Worm (Caenorhabditis elegans) whole organism, L4 larva: ENCODE measurements around the gene C16D2.1.

Experiments
- F10B5.3 ChIP-seq: sonication (generic microtip); optimal IDR thresholded peaks from 2 replicates; lab custom pipeline; 2016; ENCODE audit warnings: mild to moderate bottlenecking, missing genetic modification characterization, missing compliant biosample characterization
- F26F4.8 ChIP-seq: fragments of 200-800 bp; sonication (Bioruptor generic); conservative IDR thresholded peaks from 2 replicates; pipeline ENCODE4 v1.3.6; 2022; ENCODE audit warnings: missing genetic modification characterization, missing compliant biosample characterization
- F37D6.2 ChIP-seq: sonication (generic microtip); optimal IDR thresholded peaks from 2 replicates; lab custom pipeline; 2016; ENCODE audit warnings: mild to moderate bottlenecking, missing genetic modification characterization, missing compliant biosample characterization
- F44E2.7 ChIP-seq: fragments of 200-800 bp; sonication (Bioruptor generic); IDR thresholded peaks from 2 replicates; pipeline ENCODE4 v2.1.2; 2022; ENCODE audit warnings: missing genetic modification characterization, missing compliant biosample characterization
- ZK546.5 ChIP-seq, 2 experiments: sonication (generic microtip); optimal IDR thresholded peaks; 2 replicates each; lab custom pipeline; 2017; ENCODE audit warnings: missing biosample characterization in 2 of 2, missing genetic modification characterization in 2 of 2
- aha-1 ChIP-seq: fragments of 150-350 bp; peaks from one replicate; lab custom pipeline; 2014; ENCODE audit warnings: missing biosample characterization, missing genetic modification characterization
- arid-1 ChIP-seq: fragments of 200-800 bp; sonication (Bioruptor generic); conservative IDR thresholded peaks from 2 replicates; pipeline ENCODE4 v1.3.6; 2022; ENCODE audit warnings: missing genetic modification reagents, missing genetic modification characterization, missing compliant biosample characterization
- ceh-20 ChIP-seq: fragments of 200-800 bp; sonication (Bioruptor generic); IDR thresholded peaks from 2 replicates; pipeline ENCODE4 v1.3.6; 2022; ENCODE audit warnings: missing genetic modification reagents, missing genetic modification characterization, missing compliant biosample characterization
- ceh-28 ChIP-seq: fragments of 150-350 bp; optimal IDR thresholded peaks from 2 replicates; lab custom pipeline; 2014; ENCODE audit warnings: missing biosample characterization, missing genetic modification reagents, missing genetic modification characterization
- ceh-44 ChIP-seq: fragments of 200-800 bp; sonication (Bioruptor generic); IDR thresholded peaks from 2 replicates; pipeline ENCODE4 v1.3.6; 2022; ENCODE audit warnings: missing genetic modification reagents, missing genetic modification characterization, missing compliant biosample characterization
- cey-2 ChIP-seq: sonication (generic microtip); optimal IDR thresholded peaks from 3 replicates; lab custom pipeline; 2017; ENCODE audit warnings: missing genetic modification characterization, mild to moderate bottlenecking, missing compliant biosample characterization, antibody characterized with exemption, borderline replicate concordance; ENCODE audit not compliant: insufficient read depth
- daf-12 ChIP-seq: fragments of 150-350 bp; optimal IDR thresholded peaks from 2 replicates; lab custom pipeline; 2014; ENCODE audit warnings: missing biosample characterization, missing genetic modification reagents, missing genetic modification characterization
- daf-16 ChIP-seq, 3 experiments: sonication (generic microtip); optimal IDR thresholded peaks; 2 replicates each; lab custom pipeline; 2016 to 2017; ENCODE audit warnings: missing genetic modification characterization in 3 of 3, missing genetic modification reagents in 3 of 3, mild to moderate bottlenecking in 2 of 3, missing compliant biosample characterization in 2 of 3, missing biosample characterization in 1 of 3, moderate library complexity in 1 of 3
- daf-19 ChIP-seq: fragments of 200-800 bp; sonication (Bioruptor generic); conservative IDR thresholded peaks from 2 replicates; pipeline ENCODE4 v1.3.6; 2022; ENCODE audit warnings: missing genetic modification characterization, missing compliant biosample characterization
- dmd-6 ChIP-seq: fragments of 200-800 bp; sonication (Bioruptor generic); IDR thresholded peaks from 2 replicates; pipeline ENCODE4 v1.3.6; 2022; ENCODE audit warnings: missing genetic modification reagents, missing genetic modification characterization, missing compliant biosample characterization
- dmd-9 ChIP-seq: fragments of 200-800 bp; sonication (Bioruptor generic); IDR thresholded peaks from 2 replicates; pipeline ENCODE4 v1.3.6; 2022; ENCODE audit warnings: missing genetic modification reagents, missing genetic modification characterization, missing compliant biosample characterization
- dve-1 ChIP-seq: sonication (generic microtip); optimal IDR thresholded peaks from 2 replicates; lab custom pipeline; 2017; ENCODE audit warnings: antibody characterized with exemption, mild to moderate bottlenecking, missing genetic modification characterization, missing compliant biosample characterization; ENCODE audit not compliant: insufficient read depth
- egl-43 ChIP-seq: fragments of 200-800 bp; sonication (Bioruptor generic); IDR thresholded peaks from 2 replicates; pipeline ENCODE4 v1.3.6; 2022; ENCODE audit warnings: missing genetic modification reagents, missing genetic modification characterization, missing compliant biosample characterization
- fkh-10 ChIP-seq: fragments of 150-350 bp; optimal IDR thresholded peaks from 2 replicates; lab custom pipeline; 2014; ENCODE audit warnings: missing biosample characterization, missing genetic modification reagents, missing genetic modification characterization
- hif-1 ChIP-seq, 2 experiments: sonication (generic microtip); optimal IDR thresholded peaks; 2 replicates each; lab custom pipeline; 2016 to 2017; ENCODE audit warnings: missing compliant biosample characterization in 2 of 2, missing genetic modification characterization in 2 of 2, missing genetic modification reagents in 2 of 2, missing genotype in 2 of 2, mild to moderate bottlenecking in 1 of 2
- hlh-30 ChIP-seq: sonication (generic microtip); optimal IDR thresholded peaks from 2 replicates; lab custom pipeline; 2017; ENCODE audit warnings: antibody characterized with exemption, mild to moderate bottlenecking, missing genetic modification characterization, missing compliant biosample characterization; ENCODE audit not compliant: insufficient read depth
- lim-7 ChIP-seq: fragments of 200-800 bp; sonication (Bioruptor generic); IDR thresholded peaks from 2 replicates; pipeline ENCODE4 v1.3.6; 2022; ENCODE audit warnings: missing genetic modification characterization, missing compliant biosample characterization
- lin-13 ChIP-seq: fragments of 150-350 bp; optimal IDR thresholded peaks from 2 replicates; lab custom pipeline; 2014; ENCODE audit warnings: missing biosample characterization, missing genetic modification reagents, missing genetic modification characterization
- lin-38 ChIP-seq: fragments of 200-800 bp; sonication (Bioruptor generic); IDR thresholded peaks from 2 replicates; pipeline ENCODE4 v1.3.6; 2022; ENCODE audit warnings: missing genetic modification reagents, missing genetic modification characterization, missing compliant biosample characterization
- lin-39 ChIP-seq: fragments of 150-350 bp; optimal IDR thresholded peaks from 2 replicates; lab custom pipeline; 2014; ENCODE audit warnings: missing biosample characterization, missing genetic modification reagents, missing genetic modification characterization
- lir-3 ChIP-seq: sonication (generic microtip); optimal IDR thresholded peaks from 2 replicates; lab custom pipeline; 2016; ENCODE audit warnings: mild to moderate bottlenecking, missing genetic modification characterization, missing compliant biosample characterization
- lsy-2 ChIP-seq, 2 experiments: fragments of 150-350 bp in 1 of 2; sonication (generic microtip) in 1 of 2; optimal IDR thresholded peaks; 2 replicates each; lab custom pipeline; 2014 to 2017; ENCODE audit warnings: missing biosample characterization in 2 of 2, missing genetic modification characterization in 2 of 2
- madf-9 ChIP-seq: fragments of 200-800 bp; sonication (Bioruptor generic); conservative IDR thresholded peaks from 2 replicates; pipeline ENCODE4 v1.3.6; 2022; ENCODE audit warnings: missing genetic modification reagents, missing genetic modification characterization, missing compliant biosample characterization
- mdl-1 ChIP-seq, 2 experiments: fragments of 150-350 bp in 1 of 2; sonication (generic microtip) in 1 of 2; optimal IDR thresholded peaks; 2 replicates each; lab custom pipeline; 2014 to 2017; ENCODE audit warnings: missing biosample characterization in 2 of 2, missing genetic modification characterization in 2 of 2
- mxl-3 ChIP-seq: fragments of 200-800 bp; sonication (Bioruptor generic); optimal IDR thresholded peaks from 2 replicates; lab custom pipeline; 2018; ENCODE audit warnings: mild to moderate bottlenecking, missing genetic modification characterization, missing compliant biosample characterization
- nhr-10 ChIP-seq: fragments of 150-350 bp; optimal IDR thresholded peaks from 2 replicates; lab custom pipeline; 2014; ENCODE audit warnings: missing biosample characterization, missing genetic modification characterization
- nhr-102 ChIP-seq: sonication (generic microtip); optimal IDR thresholded peaks from 2 replicates; lab custom pipeline; 2016; ENCODE audit warnings: mild to moderate bottlenecking, missing genetic modification characterization, moderate library complexity, missing compliant biosample characterization
- nhr-11 ChIP-seq: fragments of 150-350 bp; optimal IDR thresholded peaks from 2 replicates; lab custom pipeline; 2014; ENCODE audit warnings: missing biosample characterization, missing genetic modification characterization
- nhr-237 ChIP-seq: sonication (generic microtip); optimal IDR thresholded peaks from 2 replicates; lab custom pipeline; 2017; ENCODE audit warnings: missing biosample characterization, missing genetic modification characterization
- nhr-42 ChIP-seq: fragments of 200-800 bp; sonication (Bioruptor generic); IDR thresholded peaks from 2 replicates; pipeline ENCODE4 v1.3.6; 2022; ENCODE audit warnings: missing genetic modification characterization, missing compliant biosample characterization
- nhr-48 ChIP-seq: sonication (generic microtip); optimal IDR thresholded peaks from 2 replicates; lab custom pipeline; 2016; ENCODE audit warnings: mild to moderate bottlenecking, missing genetic modification characterization, missing compliant biosample characterization
- nhr-76 ChIP-seq: fragments of 150-350 bp; optimal IDR thresholded peaks from 2 replicates; lab custom pipeline; 2014; ENCODE audit warnings: missing biosample characterization, missing genetic modification characterization
- nhr-77 ChIP-seq: fragments of 150-350 bp; optimal IDR thresholded peaks from 2 replicates; lab custom pipeline; 2014; ENCODE audit warnings: missing biosample characterization, missing genetic modification characterization
- pha-4 ChIP-seq, 2 experiments: fragments of 150-350 bp in 1 of 2; fragments of 200-800 bp in 1 of 2; sonication (Bioruptor generic) in 1 of 2; IDR thresholded peaks in 1 of 2; optimal IDR thresholded peaks in 1 of 2; 2 replicates each; pipeline versions ENCODE4 v1.3.6 to Lab custom; 2014 to 2022; ENCODE audit warnings: missing genetic modification characterization in 2 of 2, missing genetic modification reagents in 2 of 2, missing biosample characterization in 1 of 2, missing compliant biosample characterization in 1 of 2
- php-3 ChIP-seq: fragments of 200-800 bp; sonication (Bioruptor generic); IDR thresholded peaks from 2 replicates; pipeline ENCODE4 v1.3.6; 2022; ENCODE audit warnings: missing genetic modification reagents, missing genetic modification characterization, missing compliant biosample characterization
- pqm-1 ChIP-seq: sonication (generic microtip); optimal IDR thresholded peaks from 2 replicates; lab custom pipeline; 2017; ENCODE audit warnings: missing biosample characterization, missing genetic modification characterization
- skn-1 ChIP-seq: fragments of 150-350 bp; optimal IDR thresholded peaks from 2 replicates; lab custom pipeline; 2014; ENCODE audit warnings: missing biosample characterization, missing genetic modification characterization
- unc-130 ChIP-seq: sonication (generic microtip); optimal IDR thresholded peaks from 2 replicates; lab custom pipeline; 2016; ENCODE audit warnings: missing genetic modification reagents, missing genetic modification characterization, missing compliant biosample characterization
- unc-39 ChIP-seq: sonication (generic microtip); optimal IDR thresholded peaks from 2 replicates; lab custom pipeline; 2017; ENCODE audit warnings: missing biosample characterization, missing genetic modification characterization
- unc-62 ChIP-seq, 3 experiments: fragments of 150-350 bp in 1 of 3; sonication (generic microtip); optimal IDR thresholded peaks in 2 of 3; peaks in 1 of 3; 1 replicate in 1 of 3; 2 replicates in 2 of 3; lab custom pipeline; 2014 to 2017; ENCODE audit warnings: missing biosample characterization in 3 of 3, missing genetic modification characterization in 3 of 3, missing genetic modification reagents in 3 of 3, missing genotype in 1 of 3
- vab-7 ChIP-seq: fragments of 200-800 bp; sonication (Bioruptor generic); IDR thresholded peaks from 2 replicates; pipeline ENCODE4 v1.3.6; 2022; ENCODE audit warnings: missing genetic modification reagents, missing genetic modification characterization, missing compliant biosample characterization
- zag-1 ChIP-seq: fragments of 150-350 bp; optimal IDR thresholded peaks from 2 replicates; lab custom pipeline; 2014; ENCODE audit warnings: missing biosample characterization, missing genetic modification characterization
- zfp-3 ChIP-seq: fragments of 200-800 bp; sonication (Bioruptor generic); conservative IDR thresholded peaks from 2 replicates; pipeline ENCODE4 v1.3.6; 2022; ENCODE audit warnings: missing genetic modification reagents, missing genetic modification characterization, missing compliant biosample characterization
- zip-11 ChIP-seq: fragments of 200-800 bp; sonication (Bioruptor generic); IDR thresholded peaks from 2 replicates; pipeline ENCODE4 v1.3.6; 2022; ENCODE audit warnings: missing genetic modification characterization, missing compliant biosample characterization

The C16D2.1 gene

ce11 chrII:9160197-9160806 lies 28.8 kb downstream of the C16D2.1 start (continued):
- peak in 1 of 2 experiments; percentile 34 for TF ChIP-seq lsy-2 (tag; optimal IDR thresholded peaks at IDR 0.05; lab: Kevin White, UChicago)
- TF ChIP-seq nhr-10 (tag; lab: Kevin White, UChicago): no peak
- no peak for TF ChIP-seq ceh-28 (tag; lab: Kevin White, UChicago)
- no peak for TF ChIP-seq F37D6.2 (tag; lab: Kevin White, UChicago)
- TF ChIP-seq ZK546.5 (tag; optimal IDR thresholded peaks at IDR 0.05; lab: Kevin White, UChicago): no peak
- no peak for TF ChIP-seq ceh-20
- peak; percentile 20 for TF ChIP-seq cey-2 (tag; lab: Kevin White, UChicago)
- no peak for TF ChIP-seq lin-38 (GFP tag; lab: Robert Waterston, UW)
- TF ChIP-seq nhr-102 (tag; lab: Kevin White, UChicago): peak; percentile 27
- TF ChIP-seq zfp-3 (GFP tag; lab: Robert Waterston, UW): no peak
- TF ChIP-seq daf-12 (tag; lab: Kevin White, UChicago): no peak
- TF ChIP-seq unc-62 (GFP tag; optimal IDR thresholded peaks at IDR 0.05 in 1 of 2; lab: Kevin White, UChicago): peak in 1 of 2 experiments; percentile 62
- TF ChIP-seq unc-62 (tag; optimal IDR thresholded peaks at IDR 0.05; lab: Kevin White, UChicago): no peak
- TF ChIP-seq lim-7 (GFP tag; lab: Robert Waterston, UW): no peak
- peak; percentile 89 for TF ChIP-seq dmd-6 (GFP tag; lab: Robert Waterston, UW)
- no peak for TF ChIP-seq dmd-9 (GFP tag; lab: Robert Waterston, UW)
- no peak for TF ChIP-seq F44E2.7 (GFP tag; lab: Robert Waterston, UW)
- no peak for TF ChIP-seq zip-11 (GFP tag; lab: Robert Waterston, UW)
- TF ChIP-seq mdl-1 (tag; optimal IDR thresholded peaks at IDR 0.05; lab: Kevin White, UChicago): peak in 1 of 2 experiments; percentile 79
- no peak for TF ChIP-seq lir-3 (tag; lab: Kevin White, UChicago)
- TF ChIP-seq lin-39 (tag; lab: Kevin White, UChicago): no peak
- no peak for TF ChIP-seq nhr-237 (tag; lab: Kevin White, UChicago)
- no peak for TF ChIP-seq fkh-10
- TF ChIP-seq aha-1 (tag; lab: Kevin White, UChicago): peak; percentile 100
- TF ChIP-seq mxl-3 (GFP tag; lab: Kevin White, UChicago): peak; percentile 83
- TF ChIP-seq php-3 (GFP tag; lab: Robert Waterston, UW): 0 out of 2 replicates have a peak, but pooled peaks have one; percentile 29
- TF ChIP-seq zag-1 (tag; lab: Kevin White, UChicago): no peak
- TF ChIP-seq madf-9 (GFP tag; lab: Robert Waterston, UW): no peak
- no peak for TF ChIP-seq nhr-42 (GFP tag; lab: Robert Waterston, UW)
- no peak for TF ChIP-seq pha-4 (GFP tag; IDR thresholded peaks at IDR 0.05; lab: Robert Waterston, UW)
- no peak for TF ChIP-seq pha-4 (tag; optimal IDR thresholded peaks at IDR 0.05; lab: Kevin White, UChicago)
- no peak for TF ChIP-seq F26F4.8 (GFP tag; lab: Robert Waterston, UW)
- TF ChIP-seq F10B5.3 (tag; lab: Kevin White, UChicago): no peak
- no peak for TF ChIP-seq lin-13
- no peak for TF ChIP-seq skn-1 (tag; lab: Kevin White, UChicago)
- TF ChIP-seq vab-7 (GFP tag; lab: Robert Waterston, UW): no peak
- TF ChIP-seq unc-39 (tag; lab: Kevin White, UChicago): no peak
- TF ChIP-seq hif-1 (tag; optimal IDR thresholded peaks at IDR 0.05; lab: Kevin White, UChicago): peak; percentile 99
- TF ChIP-seq nhr-11 (tag; lab: Kevin White, UChicago): no peak
- no peak for TF ChIP-seq egl-43 (GFP tag; lab: Robert Waterston, UW)
- peak; percentile 35 for TF ChIP-seq nhr-76 (tag; lab: Kevin White, UChicago)
- peak; percentile 77 for TF ChIP-seq dve-1
- TF ChIP-seq unc-130 (GFP tag; lab: Kevin White, UChicago): no peak
- no peak for TF ChIP-seq daf-16 (GFP tag; optimal IDR thresholded peaks at IDR 0.05; lab: Kevin White, UChicago)
- TF ChIP-seq daf-16 (tag; optimal IDR thresholded peaks at IDR 0.05; lab: Kevin White, UChicago): peak; percentile 43
- TF ChIP-seq pqm-1 (tag; lab: Kevin White, UChicago): no peak
- peak; percentile 92 for TF ChIP-seq nhr-48 (tag; lab: Kevin White, UChicago)
- TF ChIP-seq nhr-77 (tag; lab: Kevin White, UChicago): no peak
- TF ChIP-seq daf-19 (GFP tag; lab: Robert Waterston, UW): no peak
- no peak for TF ChIP-seq arid-1 (GFP tag; lab: Robert Waterston, UW)
- peak; percentile 75 for TF ChIP-seq hlh-30
- no peak for TF ChIP-seq ceh-44
